Fruit fly (Drosophila melanogaster) whole organism, prepupa: Measurements from ENCODE around the gene CG43245.

Experiments
- Blimp-1 ChIP-seq: fragments of 200-800 bp; sonication (Bioruptor generic); optimal IDR thresholded peaks from 3 replicates; lab custom pipeline; 2017; ENCODE audit warnings: missing biosample characterization, missing genetic modification characterization, mild to moderate bottlenecking, moderate library complexity, missing genetic modification reagents
- CG10631 ChIP-seq: fragments of 200-800 bp; sonication (Bioruptor generic); optimal IDR thresholded peaks from 2 replicates; lab custom pipeline; 2016; ENCODE audit warnings: missing biosample characterization, missing genetic modification characterization
- CG10669 ChIP-seq: fragments of 200-800 bp; sonication (Bioruptor generic); optimal IDR thresholded peaks from 3 replicates; lab custom pipeline; 2018; ENCODE audit warnings: missing biosample characterization, mild to moderate bottlenecking, missing genetic modification characterization, moderate library complexity
- CG11294 ChIP-seq: fragments of 200-800 bp; sonication (Bioruptor generic); IDR thresholded peaks from 2 replicates; pipeline ENCODE4 v1.3.6; 2022; ENCODE audit warnings: missing biosample characterization, missing genetic modification characterization
- CG15336 ChIP-seq: fragments of 200-800 bp; sonication (Bioruptor generic); IDR thresholded peaks from 2 replicates; pipeline ENCODE4 v1.3.6; 2022; ENCODE audit warnings: missing biosample characterization, missing genetic modification characterization
- CG16779 ChIP-seq: fragments of 200-800 bp; sonication (Bioruptor generic); optimal IDR thresholded peaks from 3 replicates; lab custom pipeline; 2017; ENCODE audit warnings: missing biosample characterization, mild to moderate bottlenecking, missing genetic modification characterization
- CG3032 ChIP-seq: fragments of 200-800 bp; optimal IDR thresholded peaks from 2 replicates; lab custom pipeline; 2019; ENCODE audit warnings: missing biosample characterization, mild to moderate bottlenecking, missing genetic modification characterization, moderate library complexity
- CG31627 ChIP-seq: fragments of 200-800 bp; sonication (Bioruptor generic); optimal IDR thresholded peaks from 3 replicates; lab custom pipeline; 2016; ENCODE audit warnings: missing biosample characterization, missing genetic modification characterization
- CG32006 ChIP-seq: fragments of 200-800 bp; sonication (Bioruptor generic); optimal IDR thresholded peaks from 3 replicates; lab custom pipeline; 2017; ENCODE audit warnings: missing biosample characterization, mild to moderate bottlenecking, missing genetic modification characterization
- CG34406 ChIP-seq: fragments of 200-800 bp; sonication (Bioruptor generic); optimal IDR thresholded peaks from 3 replicates; lab custom pipeline; 2016; ENCODE audit warnings: missing biosample characterization, missing genetic modification characterization
- CG4318 ChIP-seq: fragments of 200-800 bp; sonication (Bioruptor generic); optimal IDR thresholded peaks from 3 replicates; lab custom pipeline; 2017; ENCODE audit warnings: missing biosample characterization, mild to moderate bottlenecking, missing genetic modification characterization
- CG6276 ChIP-seq: fragments of 200-800 bp; sonication (Bioruptor generic); optimal IDR thresholded peaks from 2 replicates; lab custom pipeline; 2017; ENCODE audit warnings: missing biosample characterization, mild to moderate bottlenecking, missing genetic modification characterization
- CG6808 ChIP-seq: fragments of 200-800 bp; sonication (Bioruptor generic); optimal IDR thresholded peaks from 3 replicates; lab custom pipeline; 2017; ENCODE audit warnings: missing biosample characterization, missing genetic modification characterization, mild to moderate bottlenecking, moderate library complexity, missing genetic modification reagents
- CG7368 ChIP-seq: fragments of 200-800 bp; sonication (Bioruptor generic); optimal IDR thresholded peaks from 3 replicates; lab custom pipeline; 2016; ENCODE audit warnings: missing biosample characterization, missing genetic modification characterization
- CG8119 ChIP-seq: fragments of 200-800 bp; sonication (Bioruptor generic); IDR thresholded peaks from 3 replicates; pipeline ENCODE4 v1.3.6; 2022; ENCODE audit warnings: missing biosample characterization, missing genetic modification characterization
- CG8632 ChIP-seq: fragments of 200-800 bp; sonication (Bioruptor generic); optimal IDR thresholded peaks from 3 replicates; lab custom pipeline; 2016; ENCODE audit warnings: missing biosample characterization, missing genetic modification characterization
- CG9139 ChIP-seq: fragments of 200-800 bp; sonication (Bioruptor generic); optimal IDR thresholded peaks from 3 replicates; lab custom pipeline; 2017; ENCODE audit warnings: missing biosample characterization, mild to moderate bottlenecking, missing genetic modification characterization
- Eip75B ChIP-seq: fragments of 200-800 bp; sonication (Bioruptor generic); optimal IDR thresholded peaks from 3 replicates; lab custom pipeline; 2016; ENCODE audit warnings: missing biosample characterization, missing genetic modification characterization
- Eip78C ChIP-seq: fragments of 200-800 bp; sonication (Bioruptor generic); peaks from one replicate; lab custom pipeline; 2016; ENCODE audit warnings: missing biosample characterization, missing genetic modification characterization
- Ets21C ChIP-seq: fragments of 200-800 bp; sonication (Bioruptor generic); optimal IDR thresholded peaks from 3 replicates; lab custom pipeline; 2016; ENCODE audit warnings: missing biosample characterization, missing genetic modification characterization
- Ets96B ChIP-seq: fragments of 200-800 bp; optimal IDR thresholded peaks from 2 replicates; lab custom pipeline; 2019; ENCODE audit warnings: missing biosample characterization, mild to moderate bottlenecking, missing genetic modification characterization, moderate library complexity
- Hr38 ChIP-seq: sonication (Bioruptor generic); optimal IDR thresholded peaks from 2 replicates; lab custom pipeline; 2016; ENCODE audit warnings: missing biosample characterization, missing genetic modification characterization
- Hr39 ChIP-seq: fragments of 200-800 bp; sonication (Bioruptor generic); optimal IDR thresholded peaks from 2 replicates; lab custom pipeline; 2016; ENCODE audit warnings: missing biosample characterization, missing genetic modification characterization
- Hr4 ChIP-seq: fragments of 200-800 bp; sonication (Bioruptor generic); optimal IDR thresholded peaks from 3 replicates; lab custom pipeline; 2016; ENCODE audit warnings: missing biosample characterization, missing genetic modification characterization
- Met ChIP-seq: fragments of 200-800 bp; sonication (Bioruptor generic); optimal IDR thresholded peaks from 3 replicates; lab custom pipeline; 2016; ENCODE audit warnings: missing biosample characterization, missing genetic modification characterization
- OdsH ChIP-seq: fragments of 200-800 bp; sonication (Bioruptor generic); optimal IDR thresholded peaks from 3 replicates; lab custom pipeline; 2016; ENCODE audit warnings: missing biosample characterization, missing genetic modification characterization
- Smox ChIP-seq: fragments of 200-800 bp; sonication (Bioruptor generic); optimal IDR thresholded peaks from 3 replicates; lab custom pipeline; 2016; ENCODE audit warnings: missing biosample characterization, missing genetic modification characterization
- Sox14 ChIP-seq: fragments of 200-800 bp; sonication (Bioruptor generic); optimal IDR thresholded peaks from 3 replicates; lab custom pipeline; 2016; ENCODE audit warnings: missing biosample characterization, missing genetic modification characterization
- Sox15 ChIP-seq: fragments of 200-800 bp; sonication (Bioruptor generic); optimal IDR thresholded peaks from 3 replicates; lab custom pipeline; 2016; ENCODE audit warnings: missing biosample characterization, missing genetic modification characterization
- achi ChIP-seq: fragments of 200-800 bp; sonication (Bioruptor generic); optimal IDR thresholded peaks from 3 replicates; lab custom pipeline; 2016; ENCODE audit warnings: missing biosample characterization, missing genetic modification characterization
- acj6 ChIP-seq: fragments of 200-800 bp; sonication (Bioruptor generic); optimal IDR thresholded peaks from 3 replicates; lab custom pipeline; 2016; ENCODE audit warnings: missing biosample characterization, missing genetic modification characterization
- dac ChIP-seq: fragments of 200-800 bp; sonication (Bioruptor generic); optimal IDR thresholded peaks from 2 replicates; lab custom pipeline; 2017; ENCODE audit warnings: missing biosample characterization, mild to moderate bottlenecking, missing genetic modification characterization
- dsx ChIP-seq: fragments of 200-800 bp; optimal IDR thresholded peaks from 3 replicates; lab custom pipeline; 2019; ENCODE audit warnings: missing biosample characterization, mild to moderate bottlenecking, missing genetic modification characterization, moderate library complexity; ENCODE audit not compliant: poor library complexity, severe bottlenecking
- esn ChIP-seq: fragments of 200-800 bp; sonication (Bioruptor generic); optimal IDR thresholded peaks from 2 replicates; lab custom pipeline; 2016; ENCODE audit warnings: missing biosample characterization, mild to moderate bottlenecking, missing genetic modification characterization, moderate library complexity
- fd85E ChIP-seq: fragments of 200-800 bp; sonication (Bioruptor generic); optimal IDR thresholded peaks from 3 replicates; lab custom pipeline; 2016; ENCODE audit warnings: missing biosample characterization, missing genetic modification characterization
- fkh ChIP-seq: fragments of 200-800 bp; sonication (Bioruptor generic); optimal IDR thresholded peaks from 3 replicates; lab custom pipeline; 2017; ENCODE audit warnings: missing biosample characterization, mild to moderate bottlenecking, missing genetic modification characterization, moderate library complexity
- lz ChIP-seq: fragments of 200-800 bp; sonication (Bioruptor generic); optimal IDR thresholded peaks from 3 replicates; lab custom pipeline; 2016; ENCODE audit warnings: missing biosample characterization, missing genetic modification characterization
- pdm3 ChIP-seq: fragments of 200-800 bp; sonication (Bioruptor generic); optimal IDR thresholded peaks from 3 replicates; lab custom pipeline; 2016; ENCODE audit warnings: missing biosample characterization, missing genetic modification characterization
- salr ChIP-seq, 2 experiments: fragments of 200-800 bp; sonication (Bioruptor generic); optimal IDR thresholded peaks; 3 replicates each; lab custom pipeline; 2016 to 2018; ENCODE audit warnings: missing biosample characterization in 2 of 2, missing genetic modification characterization in 2 of 2, mild to moderate bottlenecking in 1 of 2
- spab ChIP-seq: fragments of 200-800 bp; sonication (Bioruptor generic); optimal IDR thresholded peaks from 2 replicates; lab custom pipeline; 2017; ENCODE audit warnings: missing biosample characterization, mild to moderate bottlenecking, missing genetic modification characterization, missing genetic modification reagents
- ss ChIP-seq, 2 experiments: fragments of 200-800 bp; sonication (Bioruptor generic); optimal IDR thresholded peaks; 2 replicates in 1 of 2; 3 replicates in 1 of 2; lab custom pipeline; 2017 to 2018; ENCODE audit warnings: mild to moderate bottlenecking in 2 of 2, missing biosample characterization in 2 of 2, missing genetic modification characterization in 2 of 2, moderate library complexity in 1 of 2
- svp ChIP-seq: fragments of 200-800 bp; sonication (Bioruptor generic); peaks from one replicate; lab custom pipeline; 2016; ENCODE audit warnings: missing biosample characterization, missing genetic modification characterization

Gene CG43245

DNA sequence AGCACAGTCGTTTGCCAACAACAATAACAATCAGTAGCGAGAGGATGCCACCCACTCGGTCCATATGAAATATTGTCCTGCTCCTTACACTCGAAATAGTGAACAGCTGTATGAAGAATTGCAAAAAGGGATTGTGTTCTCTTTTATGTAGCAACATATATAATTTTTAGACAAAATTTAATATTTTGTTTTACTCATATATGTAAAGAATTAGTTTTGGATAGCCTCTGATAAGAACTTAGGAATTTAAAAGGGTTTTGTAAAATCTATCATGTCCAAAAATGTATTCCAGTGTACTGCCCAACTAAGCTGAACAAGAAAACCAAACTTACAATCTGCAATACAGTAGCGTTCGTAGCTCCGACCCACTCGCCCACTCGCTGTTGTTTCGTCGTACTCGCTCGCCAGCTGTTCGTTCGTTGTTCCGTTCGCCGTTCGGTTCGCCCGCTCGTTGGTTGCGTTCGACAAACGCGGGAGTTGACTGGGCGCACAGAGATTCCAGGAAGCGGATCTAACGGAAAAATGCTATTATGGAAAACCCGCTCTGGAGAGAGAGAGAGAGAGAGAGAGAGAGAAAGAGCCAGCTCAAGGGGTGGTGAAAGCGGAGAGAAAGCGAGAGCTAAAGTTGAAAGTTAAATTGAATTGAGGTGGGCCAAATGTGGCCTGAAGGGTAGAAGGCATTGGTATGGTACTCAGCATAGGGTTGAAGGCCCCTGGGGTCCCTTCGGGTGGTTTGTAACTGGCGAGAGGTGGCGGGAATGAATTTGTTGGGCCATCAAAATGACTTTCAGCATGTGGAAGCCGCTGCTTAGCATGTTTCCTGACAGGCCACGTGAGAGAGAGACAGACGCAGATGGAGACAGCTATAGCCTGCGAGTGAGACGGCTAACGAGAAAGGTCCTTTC, 39.1 kb downstream of the CG43245 start (continued):
- TF ChIP-seq CG4318 (GFP tag; lab: Kevin White, UChicago), result no peak
- TF ChIP-seq salr (GFP tag; optimal IDR thresholded peaks at IDR 0.05; lab: Kevin White, UChicago), result peak in 1 of 2 experiments; percentile 2
- peak; percentile 30 for TF ChIP-seq spab
- TF ChIP-seq Ets96B (tag; lab: Kevin White, UChicago), result peak; percentile 63
- peak in 1 of 2 experiments; percentile 50 for TF ChIP-seq ss (GFP tag; optimal IDR thresholded peaks at IDR 0.05; lab: Kevin White, UChicago)
- TF ChIP-seq svp (GFP tag; lab: Kevin White, UChicago), result peak; percentile 59
- TF ChIP-seq CG11294 (GFP tag; lab: Robert Waterston, UW), result no peak; the same call in 1 of the 2 replicates
- TF ChIP-seq fkh (GFP tag; lab: Kevin White, UChicago), result no peak
- TF ChIP-seq Sox14 (GFP tag; lab: Kevin White, UChicago), result no peak
- TF ChIP-seq Hr39 (GFP tag; lab: Kevin White, UChicago), result peak; percentile 2
- no peak for TF ChIP-seq CG9139
- TF ChIP-seq CG10669 (GFP tag; lab: Kevin White, UChicago), result peak; percentile 30
- peak; percentile 45 for TF ChIP-seq CG8632 (GFP tag; lab: Kevin White, UChicago)
- TF ChIP-seq Smox (GFP tag; lab: Kevin White, UChicago), result peak; percentile 48
- no peak for TF ChIP-seq CG34406 (GFP tag; lab: Kevin White, UChicago)
- peak; percentile 55 for TF ChIP-seq Met (GFP tag; lab: Kevin White, UChicago)
- TF ChIP-seq lz (GFP tag; lab: Kevin White, UChicago), result peak; percentile 26
- TF ChIP-seq esn (GFP tag; lab: Kevin White, UChicago), result peak; percentile 52
- TF ChIP-seq CG7368 (GFP tag; lab: Kevin White, UChicago), result peak; percentile 6
- TF ChIP-seq CG6276 (GFP tag; lab: Kevin White, UChicago), result peak; percentile 11
- TF ChIP-seq acj6 (GFP tag; lab: Kevin White, UChicago), result peak; percentile 47
- TF ChIP-seq OdsH (GFP tag; lab: Kevin White, UChicago), result peak; percentile 52
- peak; percentile 45 for TF ChIP-seq pdm3 (GFP tag; lab: Kevin White, UChicago)
- TF ChIP-seq achi (GFP tag; lab: Kevin White, UChicago), result peak; percentile 42
- TF ChIP-seq CG16779, result peak; percentile 9
- TF ChIP-seq CG8119 (GFP tag; lab: Robert Waterston, UW), result peak; percentile 41; the same call in 2 of the 3 replicates
- TF ChIP-seq, all 60 proteins: peak for 35

dm6 chr3L:10811881-10812280, 40.2 kb downstream of the CG43245 start:
- TF ChIP-seq acj6 (GFP tag; lab: Kevin White, UChicago) (no peak), CG6276 (GFP tag; lab: Kevin White, UChicago) (no peak), Eip75B (GFP tag; lab: Kevin White, UChicago) (no peak), Hr38 (no peak), Smox (GFP tag; lab: Kevin White, UChicago) (no peak), fd85E (GFP tag; lab: Kevin White, UChicago) (no peak), pdm3 (GFP tag; lab: Kevin White, UChicago) (no peak), Blimp-1 (GFP tag; lab: Kevin White, UChicago) (no peak), Eip78C (GFP tag; lab: Kevin White, UChicago) (no peak)
- TF ChIP-seq, all 60 proteins: peak for 0

- TF ChIP-seq Hr4 (GFP tag; lab: Kevin White, UChicago), result peak; percentile 9
- no peak for TF ChIP-seq Eip75B (GFP tag; lab: Kevin White, UChicago)
- no peak for TF ChIP-seq Sox15 (GFP tag; lab: Kevin White, UChicago)
- peak; percentile 68 for TF ChIP-seq CG32006
- TF ChIP-seq Hr38, result no peak
- peak; percentile 29 for TF ChIP-seq acj6 (GFP tag; lab: Kevin White, UChicago)
- TF ChIP-seq Sox14 (GFP tag; lab: Kevin White, UChicago), result no peak
- TF ChIP-seq CG3032 (tag; lab: Kevin White, UChicago), result peak; percentile 54
- TF ChIP-seq CG10669 (GFP tag; lab: Kevin White, UChicago), result peak; percentile 29
- peak; percentile 57 for TF ChIP-seq CG15336 (GFP tag; lab: Robert Waterston, UW)
- no peak for TF ChIP-seq dac (GFP tag; lab: Kevin White, UChicago)
- no peak for TF ChIP-seq fd85E (GFP tag; lab: Kevin White, UChicago)
- TF ChIP-seq Eip78C (GFP tag; lab: Kevin White, UChicago), result peak; percentile 50
- TF ChIP-seq ss (GFP tag; optimal IDR thresholded peaks at IDR 0.05; lab: Kevin White, UChicago), result peak in 1 of 2 experiments; percentile 55
- TF ChIP-seq achi (GFP tag; lab: Kevin White, UChicago), result peak; percentile 30
- peak; percentile 36 for TF ChIP-seq OdsH (GFP tag; lab: Kevin White, UChicago)
- peak; percentile 36 for TF ChIP-seq CG10631 (GFP tag; lab: Kevin White, UChicago)
- TF ChIP-seq dsx (GFP tag; lab: Kevin White, UChicago), result peak; percentile 31
- TF ChIP-seq CG6808, result no peak
- peak; percentile 50; the same call in 2 of the 3 replicates for TF ChIP-seq CG8119 (GFP tag; lab: Robert Waterston, UW)
- peak; percentile 58 for TF ChIP-seq Ets96B (tag; lab: Kevin White, UChicago)
- TF ChIP-seq Ets21C (GFP tag; lab: Kevin White, UChicago), result no peak
- peak; percentile 38 for TF ChIP-seq CG4318 (GFP tag; lab: Kevin White, UChicago)
- TF ChIP-seq CG31627 (GFP tag; lab: Kevin White, UChicago), result no peak
- TF ChIP-seq CG6276 (GFP tag; lab: Kevin White, UChicago), result peak; percentile 9
- peak; percentile 38 for TF ChIP-seq spab
- TF ChIP-seq CG8632 (GFP tag; lab: Kevin White, UChicago), result no peak
These were observed 41.2 kb downstream of the CG43245 start for dm6 chr3L:10812903-10813302.
